Fruit fly (Drosophila melanogaster): ENCODE data around the gene TrxT.

The TrxT gene

DNA sequence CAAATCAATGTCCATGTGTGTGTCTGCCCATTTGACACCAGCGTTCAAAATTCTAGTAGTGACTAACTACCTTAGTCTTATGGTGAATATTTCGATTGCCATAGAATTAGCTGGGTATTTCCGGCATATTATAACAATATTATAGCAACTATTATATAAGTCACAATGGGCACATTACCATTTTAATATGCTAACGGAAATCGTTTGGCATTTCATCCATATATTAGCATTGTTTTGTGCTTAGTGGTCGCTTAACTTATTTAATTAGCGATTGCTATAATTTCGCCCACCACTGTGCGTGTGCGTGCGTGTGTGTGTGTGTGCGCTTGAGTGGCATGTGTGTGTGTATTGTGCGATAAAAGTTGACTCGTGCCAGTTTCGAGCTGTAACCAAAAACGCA is 25.0 kb upstream of the TrxT start (continued):
- TF ChIP-seq Lpt (GFP tag; optimal IDR thresholded peaks at IDR 0.05) (no peak), Abd-B (GFP tag; optimal IDR thresholded peaks at IDR 0.05) (peak; percentile 27), CG15011 (GFP tag; optimal IDR thresholded peaks at IDR 0.05) (peak; percentile 19), unpg (GFP tag; optimal IDR thresholded peaks at IDR 0.05) (peak; percentile 39), Ptx1 (GFP tag; IDR thresholded peaks at IDR 0.05) (peak; percentile 22; the same call in 1 of the 2 replicates), CG31365 (tag; optimal IDR thresholded peaks at IDR 0.05) (peak; percentile 28), Kr (GFP tag; optimal IDR thresholded peaks at IDR 0.05) (no peak), ara (GFP tag; IDR thresholded peaks at IDR 0.05) (no peak), CG11696 (GFP tag; IDR thresholded peaks at IDR 0.05) (0 out of 2 replicates have a peak, but pooled peaks have one; percentile 14), sqz (GFP tag; optimal IDR thresholded peaks at IDR 0.05) (no peak), CG4854 (GFP tag; optimal IDR thresholded peaks at IDR 0.05) (peak; percentile 7), nerfin-2 (GFP tag; IDR thresholded peaks at IDR 0.05; ENCODE audit: partially characterized antibody) (no peak), Usf (GFP tag; optimal IDR thresholded peaks at IDR 0.05) (peak; percentile 9), CG15514 (GFP tag; optimal IDR thresholded peaks at IDR 0.05) (peak; percentile 27), Sox102F (GFP tag; optimal IDR thresholded peaks at IDR 0.05) (peak; percentile 63), sens-2 (GFP tag; IDR thresholded peaks at IDR 0.05) (no peak), CG8924 (tag; optimal IDR thresholded peaks at IDR 0.05) (peak; percentile 42), prd (optimal IDR thresholded peaks at IDR 0.05) (no peak), prd (GFP tag; IDR thresholded peaks at IDR 0.05) (peak; percentile 33; the same call in 1 of the 3 replicates), CG10209 (GFP tag; optimal IDR thresholded peaks at IDR 0.05) (peak; percentile 34), CG6854 (GFP tag; optimal IDR thresholded peaks at IDR 0.05) (peak; percentile 36), BtbVII (GFP tag; optimal IDR thresholded peaks at IDR 0.05) (peak; percentile 32), Bgb (GFP tag; IDR thresholded peaks at IDR 0.05; ENCODE audit: partially characterized antibody) (no peak), gcm2 (GFP tag; optimal IDR thresholded peaks at IDR 0.05) (no peak), jigr1 (GFP tag; IDR thresholded peaks at IDR 0.05) (no peak), CG11093 (GFP tag; IDR thresholded peaks at IDR 0.05) (no peak), CG32767 (GFP tag; IDR thresholded peaks at IDR 0.05) (no peak), psq (GFP tag; optimal IDR thresholded peaks at IDR 0.05) (no peak), CG14667 (GFP tag; IDR thresholded peaks at IDR 0.05) (no peak), bcd (GFP tag; optimal IDR thresholded peaks at IDR 0.05) (peak; percentile 31), CG9817 (tag; optimal IDR thresholded peaks at IDR 0.05) (peak; percentile 59), Med (GFP tag) (peak; percentile 73), CG9932 (GFP tag; IDR thresholded peaks at IDR 0.05) (peak; percentile 50), ewg (GFP tag; optimal IDR thresholded peaks at IDR 0.05) (peak; percentile 13), h (optimal IDR thresholded peaks at IDR 0.05) (no peak), CG15269 (tag; optimal IDR thresholded peaks at IDR 0.05) (peak; percentile 58), fru (optimal IDR thresholded peaks at IDR 0.05) (no peak), Dp (GFP tag; optimal IDR thresholded peaks at IDR 0.05) (no peak), org-1 (GFP tag; optimal IDR thresholded peaks at IDR 0.05) (peak; percentile 32), so (GFP tag; IDR thresholded peaks at IDR 0.05) (no peak), Doc2 (GFP tag; IDR thresholded peaks at IDR 0.05) (no peak), CG4282 (GFP tag; optimal IDR thresholded peaks at IDR 0.05) (no peak)

DNA sequence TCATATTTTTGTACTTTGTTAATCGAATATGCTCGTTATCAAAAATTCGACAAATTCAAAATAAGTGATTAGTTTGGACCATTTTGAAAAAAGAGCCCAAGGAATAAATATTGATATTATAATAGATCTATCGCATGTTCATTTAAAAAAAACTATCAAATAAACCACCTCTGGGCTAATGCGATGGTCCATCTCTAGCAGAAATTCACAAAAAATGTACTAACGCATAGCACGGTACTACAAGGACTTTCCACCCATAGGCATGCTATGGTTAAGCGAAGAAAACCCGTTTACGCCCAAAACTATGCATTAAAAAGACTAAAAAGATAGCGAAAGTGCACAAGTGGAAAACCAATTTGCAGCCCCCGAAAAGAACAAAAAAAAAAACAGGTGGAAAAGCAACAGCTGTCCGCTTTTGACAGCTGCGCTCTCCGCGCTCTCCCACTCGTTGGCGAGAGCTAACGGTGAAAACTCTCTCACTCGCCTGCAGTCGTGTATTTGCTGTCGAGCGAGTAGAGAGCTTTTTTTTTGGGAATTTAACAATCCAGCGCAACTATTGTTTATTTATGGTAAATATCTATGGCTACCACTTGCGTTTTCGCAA is 20.7 kb upstream of the TrxT start, which contains the start of gene CanB:
Gene CanB (plus strand): TSS at position 241 of the 604 bp plus-strand sequence.
- TF ChIP-seq CG8089 (GFP tag; optimal IDR thresholded peaks at IDR 0.05) (no peak), nau (GFP tag; optimal IDR thresholded peaks at IDR 0.05) (no peak), CG18476 (GFP tag; optimal IDR thresholded peaks at IDR 0.05) (no peak), pan (optimal IDR thresholded peaks at IDR 0.05) (no peak), pan (GFP tag; optimal IDR thresholded peaks at IDR 0.05 in 1 of 2, IDR thresholded peaks at IDR 0.05 in 1 of 2) (no peak), Med (GFP tag) (peak; percentile 88), Bgb (GFP tag; IDR thresholded peaks at IDR 0.05; ENCODE audit: partially characterized antibody) (peak; percentile 57), psq (GFP tag; optimal IDR thresholded peaks at IDR 0.05) (no peak), inv (GFP tag; IDR thresholded peaks at IDR 0.05; ENCODE audit: partially characterized antibody) (peak; percentile 38; the same call in 1 of the 2 replicates), CG8388 (GFP tag; optimal IDR thresholded peaks at IDR 0.05) (no peak), CG4617 (GFP tag; optimal IDR thresholded peaks at IDR 0.05; ENCODE audit: borderline replicate concordance) (no peak), sima (GFP tag; optimal IDR thresholded peaks at IDR 0.05) (no peak), CG7372 (GFP tag; IDR thresholded peaks at IDR 0.05) (no peak), Lhr (GFP tag; optimal IDR thresholded peaks at IDR 0.05) (peak; percentile 48)

Measured in whole organism, embryonic.